Fruit fly (Drosophila melanogaster) whole organism, embryonic: ENCODE measurements around the gene swa.
A peak's percentile ranks its signal among the peaks of the same experiment; 100 is the strongest.

Experiments
- Aef1 ChIP-seq: fragments of 200-800 bp; sonication (Bioruptor generic); IDR thresholded peaks from 3 replicates; pipeline ENCODE4 v1.3.6; 2022; ENCODE audit warnings: missing biosample characterization, missing genetic modification characterization
- Bgb ChIP-seq: fragments of 200-800 bp; sonication (Bioruptor generic); IDR thresholded peaks from 2 replicates; pipeline ENCODE4 v1.3.6; 2022; ENCODE audit warnings: missing biosample characterization, missing genetic modification characterization; ENCODE audit not compliant: partially characterized antibody
- CG10654 ChIP-seq: fragments of 200-800 bp; sonication (Bioruptor generic); optimal IDR thresholded peaks from 2 replicates; lab custom pipeline; 2016; ENCODE audit warnings: missing biosample characterization, missing genetic modification characterization
- CG12071 ChIP-seq: fragments of 200-800 bp; sonication (Bioruptor generic); optimal IDR thresholded peaks from 3 replicates; lab custom pipeline; 2018; ENCODE audit warnings: missing biosample characterization, mild to moderate bottlenecking, missing genetic modification characterization
- CG13287 ChIP-seq: fragments of 200-800 bp; sonication (Bioruptor generic); IDR thresholded peaks from 2 replicates; pipeline ENCODE4 v1.3.6; 2022; ENCODE audit warnings: missing biosample characterization, missing genetic modification characterization; ENCODE audit not compliant: partially characterized antibody
- CG15601 ChIP-seq: fragments of 200-800 bp; sonication (Bioruptor generic); optimal IDR thresholded peaks from 3 replicates; lab custom pipeline; 2019; ENCODE audit warnings: missing biosample characterization, mild to moderate bottlenecking, missing genetic modification characterization, moderate library complexity
- CG18476 ChIP-seq: fragments of 200-800 bp; sonication (Bioruptor generic); optimal IDR thresholded peaks from 2 replicates; lab custom pipeline; 2016; ENCODE audit warnings: missing biosample characterization, mild to moderate bottlenecking, missing genetic modification characterization
- CG18599 ChIP-seq: fragments of 200-800 bp; sonication (Bioruptor generic); optimal IDR thresholded peaks from 3 replicates; lab custom pipeline; 2017; ENCODE audit warnings: missing biosample characterization, missing genetic modification characterization, mild to moderate bottlenecking, moderate library complexity, missing genetic modification reagents
- CG2199 ChIP-seq: fragments of 200-800 bp; sonication (Bioruptor generic); IDR thresholded peaks from 3 replicates; pipeline ENCODE4 v1.3.6; 2022; ENCODE audit warnings: missing biosample characterization, missing genetic modification characterization
- CG30403 ChIP-seq: fragments of 200-800 bp; sonication (Bioruptor generic); optimal IDR thresholded peaks from 3 replicates; lab custom pipeline; 2016; ENCODE audit warnings: missing biosample characterization, missing genetic modification characterization
- CG5953 ChIP-seq: fragments of 200-800 bp; sonication (Bioruptor generic); IDR thresholded peaks from 2 replicates; pipeline ENCODE4 v1.3.6; 2022; ENCODE audit warnings: missing biosample characterization, missing genetic modification characterization
- CG6175 ChIP-seq: fragments of 200-800 bp; sonication (Bioruptor generic); IDR thresholded peaks from 3 replicates; pipeline ENCODE4 v1.3.6; 2022; ENCODE audit warnings: missing biosample characterization, missing genetic modification characterization
- CG6689 ChIP-seq: fragments of 200-800 bp; sonication (Bioruptor generic); IDR thresholded peaks from 2 replicates; pipeline ENCODE4 v1.3.6; 2022; ENCODE audit warnings: missing biosample characterization, missing genetic modification characterization
- CG8944 ChIP-seq: fragments of 200-800 bp; sonication (Bioruptor generic); optimal IDR thresholded peaks from 3 replicates; lab custom pipeline; 2016; ENCODE audit warnings: missing biosample characterization, missing genetic modification characterization
- CG9609 ChIP-seq: fragments of 200-800 bp; sonication (Bioruptor generic); optimal IDR thresholded peaks from 3 replicates; lab custom pipeline; 2016; ENCODE audit warnings: missing biosample characterization, missing genetic modification characterization
- CG9817 ChIP-seq: fragments of 200-800 bp; sonication (Bioruptor generic); optimal IDR thresholded peaks from 2 replicates; lab custom pipeline; 2018; ENCODE audit warnings: missing biosample characterization, mild to moderate bottlenecking, missing genetic modification characterization, moderate library complexity
- CG9876 ChIP-seq: fragments of 200-800 bp; sonication (Bioruptor generic); optimal IDR thresholded peaks from 2 replicates; lab custom pipeline; 2016; ENCODE audit warnings: missing biosample characterization, missing genetic modification characterization
- CkIIα-i1 ChIP-seq: fragments of 200-800 bp; sonication (Bioruptor generic); IDR thresholded peaks from 2 replicates; pipeline ENCODE4 v1.3.6; 2022; ENCODE audit warnings: missing biosample characterization, missing genetic modification characterization
- E2f2 ChIP-seq: fragments of 200-800 bp; sonication (Bioruptor generic); IDR thresholded peaks from 2 replicates; pipeline ENCODE4 v1.3.6; 2022; ENCODE audit warnings: missing biosample characterization, missing genetic modification characterization
- Fer3 ChIP-seq: fragments of 200-800 bp; sonication (Bioruptor generic); optimal IDR thresholded peaks from 2 replicates; lab custom pipeline; 2018; ENCODE audit warnings: missing biosample characterization, mild to moderate bottlenecking, missing genetic modification characterization, moderate library complexity
- Gsc ChIP-seq: fragments of 200-800 bp; sonication (Bioruptor generic); IDR thresholded peaks from 2 replicates; pipeline ENCODE4 v1.3.6; 2022; ENCODE audit warnings: missing biosample characterization, missing genetic modification characterization
- H15 ChIP-seq: fragments of 200-800 bp; sonication (Bioruptor generic); IDR thresholded peaks from 3 replicates; pipeline ENCODE4 v1.3.6; 2022; ENCODE audit warnings: missing biosample characterization, missing genetic modification characterization
- H2.0 ChIP-seq: fragments of 200-800 bp; sonication (Bioruptor generic); IDR thresholded peaks from 2 replicates; pipeline ENCODE4 v1.3.6; 2022; ENCODE audit warnings: missing biosample characterization, missing genetic modification characterization
- Hey ChIP-seq: fragments of 200-800 bp; sonication (Bioruptor generic); optimal IDR thresholded peaks from 3 replicates; lab custom pipeline; 2018; ENCODE audit warnings: missing biosample characterization, mild to moderate bottlenecking, missing genetic modification characterization
- Jarid2 ChIP-seq: fragments of 200-800 bp; sonication (Bioruptor generic); optimal IDR thresholded peaks from 3 replicates; lab custom pipeline; 2017; ENCODE audit warnings: mild to moderate bottlenecking, missing biosample characterization, missing genetic modification reagents, missing genetic modification characterization
- Lhr ChIP-seq: fragments of 200-800 bp; sonication (Bioruptor generic); optimal IDR thresholded peaks from 3 replicates; lab custom pipeline; 2017; ENCODE audit warnings: mild to moderate bottlenecking, missing biosample characterization, missing genetic modification reagents, missing genetic modification characterization
- MTF-1 ChIP-seq: fragments of 200-800 bp; sonication (Bioruptor generic); optimal IDR thresholded peaks from 2 replicates; lab custom pipeline; 2018; ENCODE audit warnings: missing biosample characterization, mild to moderate bottlenecking, missing genetic modification characterization, borderline replicate concordance
- Meics ChIP-seq: fragments of 200-800 bp; sonication (Bioruptor generic); optimal IDR thresholded peaks from 2 replicates; lab custom pipeline; 2017; ENCODE audit warnings: missing biosample characterization, mild to moderate bottlenecking, missing genetic modification characterization
- Myb ChIP-seq: fragments of 200-800 bp; sonication (Bioruptor generic); optimal IDR thresholded peaks from 2 replicates; lab custom pipeline; 2016; ENCODE audit warnings: missing biosample characterization, missing genetic modification characterization
- PHDP ChIP-seq: fragments of 200-800 bp; sonication (Bioruptor generic); optimal IDR thresholded peaks from 3 replicates; lab custom pipeline; 2018; ENCODE audit warnings: missing biosample characterization, mild to moderate bottlenecking, missing genetic modification characterization, moderate library complexity
- Sox100B ChIP-seq: fragments of 200-800 bp; sonication (Bioruptor generic); optimal IDR thresholded peaks from 3 replicates; lab custom pipeline; 2018; ENCODE audit warnings: missing biosample characterization, mild to moderate bottlenecking, missing genetic modification characterization
- Sry-β ChIP-seq: fragments of 200-800 bp; sonication (Bioruptor generic); optimal IDR thresholded peaks from 2 replicates; lab custom pipeline; 2018; ENCODE audit warnings: missing biosample characterization, mild to moderate bottlenecking, missing genetic modification characterization, moderate library complexity
- Xbp1 ChIP-seq: fragments of 200-800 bp; sonication (Bioruptor generic); optimal IDR thresholded peaks from 3 replicates; lab custom pipeline; 2016; ENCODE audit warnings: missing biosample characterization, mild to moderate bottlenecking, missing genetic modification characterization
- amos ChIP-seq: fragments of 200-800 bp; sonication (Bioruptor generic); IDR thresholded peaks from 2 replicates; pipeline ENCODE4 v1.3.6; 2022; ENCODE audit warnings: missing biosample characterization, missing genetic modification characterization; ENCODE audit not compliant: partially characterized antibody
- bigmax ChIP-seq: fragments of 200-800 bp; sonication (Bioruptor generic); optimal IDR thresholded peaks from 2 replicates; lab custom pipeline; 2018; ENCODE audit warnings: missing biosample characterization, mild to moderate bottlenecking, missing genetic modification characterization
- dimm ChIP-seq: fragments of 200-800 bp; sonication (Bioruptor generic); IDR thresholded peaks from 2 replicates; pipeline ENCODE4 v1.3.6; 2022; ENCODE audit warnings: missing biosample characterization, missing genetic modification characterization
- emc ChIP-seq: fragments of 200-800 bp; sonication (Bioruptor generic); optimal IDR thresholded peaks from 2 replicates; lab custom pipeline; 2016; ENCODE audit warnings: missing biosample characterization, missing genetic modification characterization
- ems ChIP-seq: fragments of 200-800 bp; sonication (Bioruptor generic); optimal IDR thresholded peaks from 3 replicates; lab custom pipeline; 2016; ENCODE audit warnings: missing biosample characterization, missing genetic modification characterization
- eve ChIP-seq, 2 experiments: fragments of >200 bp; optimal IDR thresholded peaks; 2 replicates each; lab custom pipeline; 2017; ENCODE audit warnings: missing biosample characterization in 2 of 2, missing genetic modification characterization in 2 of 2
- eyg ChIP-seq: fragments of 200-800 bp; sonication (Bioruptor generic); optimal IDR thresholded peaks from 3 replicates; lab custom pipeline; 2016; ENCODE audit warnings: missing biosample characterization, missing genetic modification characterization
- fd102C ChIP-seq: fragments of 200-800 bp; sonication (Bioruptor generic); optimal IDR thresholded peaks from 2 replicates; lab custom pipeline; 2018; ENCODE audit warnings: missing biosample characterization, mild to moderate bottlenecking, missing genetic modification characterization, moderate library complexity
- jumu ChIP-seq: fragments of 200-800 bp; sonication (Bioruptor generic); optimal IDR thresholded peaks from 3 replicates; lab custom pipeline; 2016; ENCODE audit warnings: missing biosample characterization, missing genetic modification characterization
- klu ChIP-seq: fragments of 200-800 bp; sonication (Bioruptor generic); IDR thresholded peaks from 2 replicates; pipeline ENCODE4 v1.3.6; 2022; ENCODE audit warnings: missing biosample characterization, missing genetic modification characterization
- pb ChIP-seq: fragments of 200-800 bp; sonication (Bioruptor generic); optimal IDR thresholded peaks from 3 replicates; lab custom pipeline; 2016; ENCODE audit warnings: missing biosample characterization, missing genetic modification characterization
- pfk ChIP-seq: fragments of 200-800 bp; sonication (Bioruptor generic); optimal IDR thresholded peaks from 2 replicates; lab custom pipeline; 2018; ENCODE audit warnings: missing biosample characterization, mild to moderate bottlenecking, missing genetic modification characterization, moderate library complexity
- sim ChIP-seq: fragments of 200-800 bp; sonication (Bioruptor generic); IDR thresholded peaks from 2 replicates; pipeline ENCODE4 v1.3.6; 2022; ENCODE audit warnings: missing biosample characterization, missing genetic modification characterization
- slou ChIP-seq: fragments of 200-800 bp; sonication (Bioruptor generic); optimal IDR thresholded peaks from 3 replicates; lab custom pipeline; 2016; ENCODE audit warnings: missing biosample characterization, missing genetic modification characterization
- tio ChIP-seq: fragments of 200-800 bp; sonication (Bioruptor generic); optimal IDR thresholded peaks from 2 replicates; lab custom pipeline; 2017; ENCODE audit warnings: missing biosample characterization, missing genetic modification characterization, inconsistent platforms
- trem ChIP-seq: fragments of 200-800 bp; optimal IDR thresholded peaks from 3 replicates; lab custom pipeline; 2019; ENCODE audit warnings: missing biosample characterization, mild to moderate bottlenecking, missing genetic modification characterization, moderate library complexity
- zfh2 ChIP-seq: fragments of 200-800 bp; sonication (Bioruptor generic); optimal IDR thresholded peaks from 2 replicates; lab custom pipeline; 2016; ENCODE audit warnings: missing biosample characterization, missing genetic modification characterization

Gene swa

dm6 chrX:6330369-6330949 is 35.0 kb downstream of the swa start, which contains the start of gene CG42240 (continued):
- TF ChIP-seq ems (GFP tag; lab: Kevin White, UChicago) (peak; percentile 88), CG18476 (GFP tag; lab: Kevin White, UChicago) (peak; percentile 87), Bgb (GFP tag; lab: Robert Waterston, UW) (no peak; the same call in 1 of the 2 replicates), Hey (tag; lab: Kevin White, UChicago) (peak; percentile 25), fd102C (GFP tag; lab: Kevin White, UChicago) (peak; percentile 46), CG2199 (GFP tag; lab: Robert Waterston, UW) (no peak), trem (tag; lab: Kevin White, UChicago) (peak; percentile 71), Myb (GFP tag; lab: Kevin White, UChicago) (peak; percentile 41), CG10654 (GFP tag; lab: Kevin White, UChicago) (peak; percentile 89), emc (peak; percentile 56), Jarid2 (peak; percentile 76), sim (GFP tag; lab: Robert Waterston, UW) (no peak), CG9817 (tag; lab: Kevin White, UChicago) (peak; percentile 82), Fer3 (peak; percentile 79), CG12071 (GFP tag; lab: Kevin White, UChicago) (peak; percentile 78), Sox100B (GFP tag; lab: Kevin White, UChicago) (peak; percentile 97), Lhr (GFP tag; lab: Kevin White, UChicago) (peak; percentile 77), CG15601 (tag; lab: Kevin White, UChicago) (peak; percentile 92), CG6689 (peak; percentile 91), CG18599 (GFP tag; lab: Kevin White, UChicago) (peak; percentile 93), tio (peak; percentile 92), Sry-β (GFP tag; lab: Kevin White, UChicago) (peak; percentile 40), CG9609 (GFP tag; lab: Kevin White, UChicago) (peak; percentile 57), eyg (GFP tag; lab: Kevin White, UChicago) (peak; percentile 52), Aef1 (peak; percentile 72), H2.0 (peak; percentile 60), Xbp1 (GFP tag; lab: Kevin White, UChicago) (peak; percentile 91), CG30403 (GFP tag; lab: Kevin White, UChicago) (peak; percentile 96), CkIIα-i1 (no peak), pfk (GFP tag; lab: Kevin White, UChicago) (no peak), jumu (GFP tag; lab: Kevin White, UChicago) (peak; percentile 63), amos (GFP tag; lab: Robert Waterston, UW) (no peak), eve (GFP tag; optimal IDR thresholded peaks at IDR 0.05; lab: Kevin White, UChicago) (peak in 1 of 2 experiments; percentile 99), CG8944 (GFP tag; lab: Kevin White, UChicago) (peak; percentile 39), zfh2 (peak; percentile 46), MTF-1 (GFP tag; lab: Kevin White, UChicago) (peak; percentile 16), H15 (GFP tag; lab: Robert Waterston, UW) (peak; percentile 71; the same call in 2 of the 3 replicates), CG13287 (no peak), bigmax (no peak), E2f2 (GFP tag; lab: Robert Waterston, UW) (peak; percentile 59; the same call in 1 of the 2 replicates), Gsc (peak; percentile 29; the same call in 1 of the 2 replicates), klu (GFP tag; lab: Robert Waterston, UW) (peak; percentile 75), CG6175 (GFP tag; lab: Robert Waterston, UW) (no peak), PHDP (tag; lab: Kevin White, UChicago) (peak; percentile 91), Meics (GFP tag; lab: Kevin White, UChicago) (peak; percentile 91), pb (GFP tag; lab: Kevin White, UChicago) (peak; percentile 59), dimm (GFP tag; lab: Robert Waterston, UW) (0 out of 2 replicates have a peak, but pooled peaks have one; percentile 32), CG9876 (GFP tag; lab: Kevin White, UChicago) (peak; percentile 13), slou (GFP tag; lab: Kevin White, UChicago) (peak; percentile 61), CG5953 (GFP tag; lab: Robert Waterston, UW) (peak; percentile 54; the same call in 1 of the 2 replicates)
